In the genomic region with DNA sequence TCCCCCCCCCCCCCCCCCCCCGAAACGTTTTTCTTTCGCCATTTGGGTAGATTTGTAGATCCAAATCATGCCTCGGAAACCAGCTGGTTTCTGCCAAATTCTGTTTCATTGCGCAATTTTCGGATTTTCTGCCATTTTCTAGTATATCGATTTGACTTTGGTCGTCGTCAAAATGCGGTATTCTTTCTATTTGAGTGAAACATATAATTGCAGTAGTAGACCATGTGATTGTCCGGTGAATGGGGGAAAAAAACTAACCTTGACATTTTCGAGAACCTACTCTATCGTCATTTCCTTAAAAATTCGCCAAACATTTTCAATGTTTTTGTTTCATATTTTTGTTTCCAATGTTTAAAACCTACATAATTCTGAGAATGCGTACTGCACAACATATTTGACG, we compare ENCODE assay signal across 2 worm cellular contexts.
TF ChIP-seq lines count a peak whose summit lies in the region.

No protein-coding gene starts in this region.

TF ChIP-seq in whole organism, L1 larva, 84 proteins besides CTCF, POLR2A, EP300 and RAD21 (continued from another document):
- TF ChIP-seq pag-3 (tag; optimal IDR thresholded peaks at IDR 0.05; lab: Kevin White, UChicago; ENCODE audit: borderline replicate concordance, insufficient read depth), result peak; percentile 62
- peak in 2 of 6 experiments; percentile 12 to 38 for TF ChIP-seq elt-3 (tag; optimal IDR thresholded peaks at IDR 0.05; lab: Kevin White, UChicago)
- no peak for TF ChIP-seq C34B4.2 (tag; optimal IDR thresholded peaks at IDR 0.05; lab: Kevin White, UChicago)
- TF ChIP-seq unc-130 (tag; optimal IDR thresholded peaks at IDR 0.05; lab: Kevin White, UChicago), result peak; percentile 24
- peak; percentile 31 for TF ChIP-seq skn-1 (tag; optimal IDR thresholded peaks at IDR 0.05; lab: Kevin White, UChicago)
- peak; percentile 11; the same call in 1 of the 2 replicates for TF ChIP-seq grh-1 (GFP tag; IDR thresholded peaks at IDR 0.05; lab: Robert Waterston, UW)
- no peak for TF ChIP-seq efl-3 (GFP tag; optimal IDR thresholded peaks at IDR 0.05; lab: Kevin White, UChicago)
- peak in 1 of 2 experiments; percentile 44 for TF ChIP-seq lin-35 (GFP tag; optimal IDR thresholded peaks at IDR 0.05; lab: Kevin White, UChicago)
- no peak for TF ChIP-seq zip-4 (GFP tag; optimal IDR thresholded peaks at IDR 0.05; lab: Kevin White, UChicago)
- peak; percentile 35 for TF ChIP-seq mep-1 (tag; optimal IDR thresholded peaks at IDR 0.05; lab: Kevin White, UChicago)
TF ChIP-seq in whole organism, L1 larva: peak in this region for 16.

TF ChIP-seq in whole organism, L4 larva, 104 proteins besides CTCF, POLR2A, EP300 and RAD21 (continued from another document):
- TF ChIP-seq ceh-20 (GFP tag; IDR thresholded peaks at IDR 0.05; lab: Robert Waterston, UW), result no peak
- no peak for TF ChIP-seq zfp-2 (tag; optimal IDR thresholded peaks at IDR 0.05; lab: Kevin White, UChicago)
- TF ChIP-seq aha-1 (tag; lab: Kevin White, UChicago), result peak; percentile 35
- no peak for TF ChIP-seq nhr-11 (tag; optimal IDR thresholded peaks at IDR 0.05; lab: Kevin White, UChicago)
- TF ChIP-seq zag-1 (tag; optimal IDR thresholded peaks at IDR 0.05; lab: Kevin White, UChicago), result no peak
- no peak for TF ChIP-seq nhr-48 (tag; optimal IDR thresholded peaks at IDR 0.05; lab: Kevin White, UChicago)
- no peak for TF ChIP-seq ZK337.2 (GFP tag; IDR thresholded peaks at IDR 0.05; lab: Robert Waterston, UW)
- no peak for TF ChIP-seq lin-1 (GFP tag; IDR thresholded peaks at IDR 0.05; lab: Robert Waterston, UW)
- TF ChIP-seq lim-7 (GFP tag; IDR thresholded peaks at IDR 0.05; lab: Robert Waterston, UW), result no peak
- no peak for TF ChIP-seq lin-38 (GFP tag; IDR thresholded peaks at IDR 0.05; lab: Robert Waterston, UW)
- TF ChIP-seq unc-39 (tag; optimal IDR thresholded peaks at IDR 0.05; lab: Kevin White, UChicago), result no peak
- TF ChIP-seq nhr-237 (tag; optimal IDR thresholded peaks at IDR 0.05; lab: Kevin White, UChicago), result no peak
- TF ChIP-seq nhr-25 (tag; optimal IDR thresholded peaks at IDR 0.05; lab: Kevin White, UChicago; ENCODE audit: borderline replicate concordance, insufficient read depth), result peak; percentile 50
TF ChIP-seq in whole organism, L4 larva: peak in this region for 5.
